Fruit fly (Drosophila melanogaster): Measurements from ENCODE around the gene dpr9.

The dpr9 gene

dm6 chr3R:15076963-15077362, at the start of gene dpr9:
dpr9 (minus strand) TSS chr3R:15077206.
- no peak for TF ChIP-seq CG17801 (GFP tag; optimal IDR thresholded peaks at IDR 0.05; ENCODE audit: partially characterized antibody)

dm6 chr3R:15125796-15126195, 48.8 kb upstream of the dpr9 start:
- no peak for TF ChIP-seq CG17801 (GFP tag; optimal IDR thresholded peaks at IDR 0.05; ENCODE audit: partially characterized antibody)

DNA sequence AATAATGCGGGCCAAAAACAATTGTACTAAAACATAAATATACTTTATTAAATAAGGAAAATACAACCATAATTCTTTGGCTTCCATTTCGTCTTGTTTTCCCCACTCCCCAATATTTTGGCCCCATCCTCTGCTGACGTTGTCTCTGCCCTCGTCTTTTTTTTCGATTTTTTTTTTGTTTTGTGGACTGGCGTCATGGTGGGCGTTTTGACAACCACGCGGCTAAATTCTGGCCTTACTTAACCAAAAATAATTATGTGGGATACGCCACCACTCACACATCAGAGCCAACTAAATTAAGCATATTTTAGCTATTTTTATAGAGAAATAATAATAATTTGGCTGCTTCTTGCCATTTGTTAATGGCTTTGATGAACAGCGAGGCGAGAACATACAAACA, 47.6 kb upstream of the dpr9 start:
- no peak for TF ChIP-seq CG17801 (GFP tag; optimal IDR thresholded peaks at IDR 0.05; ENCODE audit: partially characterized antibody)

DNA sequence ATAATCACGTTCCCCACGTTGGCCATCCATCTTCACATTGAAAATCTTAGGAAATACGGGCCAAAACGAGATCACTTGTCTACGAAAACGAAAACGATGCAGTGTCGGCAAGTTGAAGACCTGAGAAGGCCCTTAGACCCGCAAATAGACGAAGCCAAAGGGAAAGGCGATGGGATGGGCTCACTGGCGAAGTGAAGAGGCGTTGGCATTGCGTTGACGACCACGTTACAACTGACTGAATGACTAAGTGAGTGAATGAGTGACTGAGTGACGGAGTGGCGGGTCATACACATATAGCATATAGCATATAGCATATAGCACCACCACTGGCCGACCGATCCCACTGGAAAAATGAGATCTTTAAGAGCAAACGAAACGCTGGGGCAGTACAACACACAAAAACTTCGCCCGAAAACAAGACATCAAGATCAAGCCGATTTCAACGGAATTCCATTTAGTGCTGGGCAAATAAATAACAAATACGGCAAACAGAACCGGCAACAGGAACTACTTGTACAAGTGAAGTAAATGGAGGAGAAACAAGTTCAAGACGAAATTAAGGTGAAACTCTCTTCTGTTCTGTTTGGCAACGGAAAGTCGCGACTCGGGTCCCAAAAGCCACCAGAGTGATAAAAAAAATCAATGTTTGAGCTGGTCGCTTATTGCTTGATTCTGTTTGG, 46.2 kb upstream of the dpr9 start:
- TF ChIP-seq CG17801 (GFP tag; optimal IDR thresholded peaks at IDR 0.05; ENCODE audit: partially characterized antibody) = no peak

- no peak for TF ChIP-seq CG17801 (GFP tag; optimal IDR thresholded peaks at IDR 0.05; ENCODE audit: partially characterized antibody)
These were observed 44.8 kb upstream of the dpr9 start for dm6 chr3R:15121599-15122394.

DNA sequence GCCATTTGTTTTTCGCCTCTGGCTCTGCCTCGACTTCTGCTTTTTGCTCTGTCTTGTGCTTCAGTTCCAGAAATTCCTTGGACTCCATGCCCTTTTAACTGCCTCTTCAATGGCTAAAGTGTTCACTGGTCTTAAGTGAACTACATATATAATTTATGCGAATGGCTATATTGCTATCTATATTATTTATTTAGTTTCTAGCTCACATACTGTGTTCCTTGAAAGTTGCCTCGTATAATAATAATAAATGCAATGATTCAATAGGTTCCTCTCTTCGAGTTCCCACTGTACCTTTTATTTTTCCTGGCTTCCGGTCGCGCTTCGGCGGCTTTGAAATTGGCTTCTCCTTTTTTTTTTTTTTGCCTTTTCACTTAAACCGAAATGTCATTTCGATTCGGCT, 42.7 kb upstream of the dpr9 start:
- no peak for TF ChIP-seq CG17801 (GFP tag; optimal IDR thresholded peaks at IDR 0.05; ENCODE audit: partially characterized antibody)

DNA sequence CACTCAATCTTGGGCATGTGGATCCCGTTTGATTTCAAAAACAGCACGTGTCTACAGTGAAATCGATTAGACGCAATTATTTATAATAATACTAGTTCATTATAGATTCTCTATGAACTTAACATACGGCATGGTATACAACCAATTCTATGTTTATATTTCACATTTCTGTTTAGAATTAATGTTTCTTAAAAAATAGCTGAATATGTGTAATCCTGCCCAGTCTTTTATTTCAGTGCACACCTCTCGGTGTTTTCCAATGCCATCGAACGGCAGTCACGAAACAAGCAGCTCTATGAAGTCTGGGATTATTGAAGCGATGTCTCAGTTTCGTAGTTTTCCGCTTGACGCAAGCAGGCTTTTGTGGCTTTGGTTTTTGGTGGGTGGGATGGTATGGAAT, 40.8 kb upstream of the dpr9 start:
- no peak for TF ChIP-seq CG17801 (GFP tag; optimal IDR thresholded peaks at IDR 0.05; ENCODE audit: partially characterized antibody)

- peak; percentile 14 for TF ChIP-seq CG17801 (GFP tag; optimal IDR thresholded peaks at IDR 0.05; ENCODE audit: partially characterized antibody)
These were observed 37.6 kb upstream of the dpr9 start for dm6 chr3R:15114465-15115228.

DNA sequence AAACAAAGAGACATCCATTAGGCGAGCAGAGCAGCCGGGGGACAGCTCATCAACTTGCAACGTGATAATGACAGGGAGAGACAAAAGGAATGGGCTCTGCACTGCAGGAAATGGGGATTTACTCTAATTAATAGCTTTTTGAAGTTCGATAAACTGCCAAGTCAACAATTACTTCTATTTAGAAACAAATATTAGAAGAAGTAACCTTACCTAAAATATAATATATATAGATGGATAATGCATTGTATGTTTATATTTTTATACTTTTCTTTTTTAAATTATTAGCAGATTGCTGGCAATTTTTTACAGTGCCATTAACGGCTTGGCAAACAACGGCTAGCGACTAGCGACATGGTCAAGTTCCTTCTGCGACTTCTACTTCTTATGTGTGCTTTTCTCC, 36.6 kb upstream of the dpr9 start:
- no peak for TF ChIP-seq CG17801 (GFP tag; optimal IDR thresholded peaks at IDR 0.05; ENCODE audit: partially characterized antibody)

dm6 chr3R:15112232-15112631, 35.2 kb upstream of the dpr9 start:
- TF ChIP-seq CG17801 (GFP tag; optimal IDR thresholded peaks at IDR 0.05; ENCODE audit: partially characterized antibody) = no peak

DNA sequence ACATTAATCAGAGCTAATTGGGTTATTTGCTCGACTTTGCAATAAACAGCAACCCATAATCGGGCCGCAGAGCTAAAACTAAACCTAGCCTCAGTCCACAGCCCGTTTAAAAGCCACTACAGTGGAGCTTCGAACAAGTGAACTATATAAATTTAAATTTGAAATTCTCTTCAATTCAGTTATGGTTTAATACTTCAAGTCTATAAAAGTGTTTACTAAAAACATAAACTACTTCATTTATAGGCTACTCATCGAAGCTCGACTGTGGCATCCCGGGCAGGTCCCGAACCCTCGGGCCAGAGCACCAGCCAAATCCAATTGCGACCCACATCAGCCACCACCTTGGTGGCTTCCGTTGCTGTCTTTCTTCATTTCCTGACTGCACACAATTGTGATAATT, 33.1 kb upstream of the dpr9 start:
- TF ChIP-seq CG17801 (GFP tag; optimal IDR thresholded peaks at IDR 0.05; ENCODE audit: partially characterized antibody) = no peak

DNA sequence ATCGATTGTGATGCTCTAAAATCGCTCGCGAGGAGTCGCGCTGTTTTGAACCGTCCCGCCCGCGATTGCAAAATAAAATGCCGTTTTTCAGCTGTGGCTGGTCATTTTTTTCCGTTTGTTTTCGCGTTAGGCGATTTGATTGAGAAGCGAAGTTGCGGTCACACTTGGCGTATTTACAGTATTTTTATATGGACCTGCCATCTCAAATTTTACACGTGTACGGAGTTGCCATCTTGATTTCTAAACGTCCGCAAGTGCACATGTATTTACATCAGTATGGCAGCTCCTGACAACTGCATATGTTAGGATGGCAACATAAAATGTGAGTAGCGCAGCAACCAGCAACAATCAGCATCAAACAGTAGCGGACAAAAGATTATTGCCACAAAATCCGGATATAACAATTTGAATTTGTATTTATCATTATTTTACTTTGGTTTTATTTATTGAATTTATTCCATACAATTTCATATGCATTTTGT, 18.6 kb upstream of the dpr9 start, which contains the start of gene CG6966:
Gene CG6966, minus strand, starts transcription at position 82 of the 482 bp plus-strand sequence.
- peak; percentile 69 for TF ChIP-seq CG17801 (GFP tag; optimal IDR thresholded peaks at IDR 0.05; ENCODE audit: partially characterized antibody)

- no peak for TF ChIP-seq CG17801 (GFP tag; optimal IDR thresholded peaks at IDR 0.05; ENCODE audit: partially characterized antibody)
These were observed 17.9 kb upstream of the dpr9 start for dm6 chr3R:15094929-15095236.

dm6 chr3R:15094218-15094928, 17.4 kb upstream of the dpr9 start:
- TF ChIP-seq CG17801 (GFP tag; optimal IDR thresholded peaks at IDR 0.05; ENCODE audit: partially characterized antibody) = no peak

- no peak for TF ChIP-seq CG17801 (GFP tag; optimal IDR thresholded peaks at IDR 0.05; ENCODE audit: partially characterized antibody)
These were observed 15.8 kb upstream of the dpr9 start for dm6 chr3R:15092784-15093183.
